Fruit fly (Drosophila melanogaster) whole organism, embryonic: ENCODE results near the gene Hand.

Experiments
- Ada2b ChIP-seq: fragments of 200-800 bp; sonication (Bioruptor generic); IDR thresholded peaks from 2 replicates; pipeline ENCODE4 v1.3.6; 2022; ENCODE audit warnings: missing biosample characterization, missing genetic modification characterization
- Awh ChIP-seq: fragments of 200-800 bp; sonication (Bioruptor generic); IDR thresholded peaks from 2 replicates; pipeline ENCODE4, ENCODE4 v1.3.6; 2022; ENCODE audit warnings: missing biosample characterization, missing genetic modification characterization
- Bdp1 ChIP-seq: fragments of 200-800 bp; sonication (Bioruptor generic); optimal IDR thresholded peaks from 3 replicates; lab custom pipeline; 2016; ENCODE audit warnings: missing biosample characterization, missing genetic modification characterization
- BtbVII ChIP-seq: fragments of 200-800 bp; sonication (Bioruptor generic); optimal IDR thresholded peaks from 3 replicates; lab custom pipeline; 2017; ENCODE audit warnings: missing biosample characterization, mild to moderate bottlenecking, missing genetic modification characterization
- CG10267 ChIP-seq: fragments of 200-800 bp; sonication (Bioruptor generic); optimal IDR thresholded peaks from 2 replicates; lab custom pipeline; 2018; ENCODE audit warnings: missing biosample characterization, mild to moderate bottlenecking, missing genetic modification characterization, moderate library complexity
- CG11398 ChIP-seq: fragments of 200-800 bp; sonication (Bioruptor generic); optimal IDR thresholded peaks from 2 replicates; lab custom pipeline; 2016; ENCODE audit warnings: missing biosample characterization, missing genetic modification characterization
- CG12071 ChIP-seq: fragments of 200-800 bp; sonication (Bioruptor generic); optimal IDR thresholded peaks from 3 replicates; lab custom pipeline; 2018; ENCODE audit warnings: missing biosample characterization, mild to moderate bottlenecking, missing genetic modification characterization
- CG13775 ChIP-seq: fragments of 200-800 bp; sonication (Bioruptor generic); optimal IDR thresholded peaks from 3 replicates; lab custom pipeline; 2017; ENCODE audit warnings: missing biosample characterization, mild to moderate bottlenecking, missing genetic modification characterization
- CG14014 ChIP-seq: fragments of 200-800 bp; sonication (Bioruptor generic); IDR thresholded peaks from 2 replicates; pipeline ENCODE4 v1.3.6; 2022; ENCODE audit warnings: missing biosample characterization, missing genetic modification characterization
- CG15073 ChIP-seq: fragments of 200-800 bp; sonication (Bioruptor generic); optimal IDR thresholded peaks from 2 replicates; lab custom pipeline; 2016; ENCODE audit warnings: missing biosample characterization, missing genetic modification characterization
- CG15696 ChIP-seq: fragments of 200-800 bp; sonication (Bioruptor generic); optimal IDR thresholded peaks from 2 replicates; lab custom pipeline; 2019; ENCODE audit warnings: missing biosample characterization, mild to moderate bottlenecking, missing genetic modification characterization, moderate library complexity
- CG17385 ChIP-seq: fragments of 200-800 bp; sonication (Bioruptor generic); optimal IDR thresholded peaks from 3 replicates; lab custom pipeline; 2018; ENCODE audit warnings: missing biosample characterization, mild to moderate bottlenecking, missing genetic modification characterization
- CG17568 ChIP-seq: fragments of 200-800 bp; sonication (Bioruptor generic); optimal IDR thresholded peaks from 2 replicates; lab custom pipeline; 2018; ENCODE audit warnings: missing biosample characterization, mild to moderate bottlenecking, missing genetic modification characterization, moderate library complexity
- CG18619 ChIP-seq: fragments of 200-800 bp; sonication (Bioruptor generic); optimal IDR thresholded peaks from 3 replicates; lab custom pipeline; 2017; ENCODE audit warnings: missing biosample characterization, mild to moderate bottlenecking, missing genetic modification characterization
- CG2120 ChIP-seq: fragments of 200-800 bp; sonication (Bioruptor generic); optimal IDR thresholded peaks from 3 replicates; lab custom pipeline; 2016; ENCODE audit warnings: missing biosample characterization, missing genetic modification characterization
- CG2875 ChIP-seq: fragments of 200-800 bp; sonication (Bioruptor generic); optimal IDR thresholded peaks from 2 replicates; lab custom pipeline; 2017; ENCODE audit warnings: missing biosample characterization, mild to moderate bottlenecking, missing genetic modification characterization, missing genetic modification reagents
- CG30431 ChIP-seq: fragments of 200-800 bp; sonication (Bioruptor generic); optimal IDR thresholded peaks from 2 replicates; lab custom pipeline; 2017; ENCODE audit warnings: missing biosample characterization, missing genetic modification characterization
- CG31365 ChIP-seq: fragments of 200-800 bp; sonication (Bioruptor generic); optimal IDR thresholded peaks from 2 replicates; lab custom pipeline; 2018; ENCODE audit warnings: missing biosample characterization, mild to moderate bottlenecking, missing genetic modification characterization
- CG31441 ChIP-seq: fragments of 200-800 bp; sonication (Bioruptor generic); IDR thresholded peaks from 2 replicates; pipeline ENCODE4 v1.3.6; 2022; ENCODE audit warnings: missing biosample characterization, missing genetic modification characterization
- CG3995 ChIP-seq: fragments of 200-800 bp; sonication (Bioruptor generic); optimal IDR thresholded peaks from 3 replicates; lab custom pipeline; 2016; ENCODE audit warnings: missing biosample characterization, missing genetic modification characterization
- CG4282 ChIP-seq: fragments of 200-800 bp; sonication (Bioruptor generic); optimal IDR thresholded peaks from 2 replicates; lab custom pipeline; 2016; ENCODE audit warnings: missing biosample characterization, missing genetic modification characterization
- CG7271 ChIP-seq: fragments of 200-800 bp; sonication (Bioruptor generic); optimal IDR thresholded peaks from 2 replicates; lab custom pipeline; 2018; ENCODE audit warnings: missing biosample characterization, mild to moderate bottlenecking, missing genetic modification characterization, moderate library complexity
- CTCF ChIP-seq: fragments of 200-800 bp; sonication (Bioruptor generic); optimal IDR thresholded peaks from 2 replicates; lab custom pipeline; 2017; ENCODE audit warnings: missing biosample characterization, mild to moderate bottlenecking, missing genetic modification characterization, moderate library complexity
- D19A ChIP-seq: fragments of 200-800 bp; optimal IDR thresholded peaks from 3 replicates; lab custom pipeline; 2019; ENCODE audit warnings: missing biosample characterization, mild to moderate bottlenecking, missing genetic modification characterization, moderate library complexity
- Dip3 ChIP-seq: fragments of 200-800 bp; sonication (Bioruptor generic); optimal IDR thresholded peaks from 3 replicates; lab custom pipeline; 2016; ENCODE audit warnings: missing biosample characterization, missing genetic modification characterization
- Dll ChIP-seq: fragments of 200-800 bp; sonication (Bioruptor generic); IDR thresholded peaks from 4 replicates; pipeline ENCODE4 v1.3.6; 2022; ENCODE audit warnings: missing biosample characterization, missing genetic modification characterization; ENCODE audit not compliant: partially characterized antibody
- E2f2 ChIP-seq: fragments of 200-800 bp; sonication (Bioruptor generic); IDR thresholded peaks from 2 replicates; pipeline ENCODE4 v1.3.6; 2022; ENCODE audit warnings: missing biosample characterization, missing genetic modification characterization
- Ets65A ChIP-seq: fragments of 200-800 bp; sonication (Bioruptor generic); peaks from one replicate; lab custom pipeline; 2016; ENCODE audit warnings: missing biosample characterization, missing genetic modification characterization
- Fer2 ChIP-seq: fragments of 200-800 bp; sonication (Bioruptor generic); optimal IDR thresholded peaks from 2 replicates; lab custom pipeline; 2018; ENCODE audit warnings: missing biosample characterization, mild to moderate bottlenecking, missing genetic modification characterization, moderate library complexity
- HHEX ChIP-seq: fragments of 200-800 bp; sonication (Bioruptor generic); optimal IDR thresholded peaks from 3 replicates; lab custom pipeline; 2017; ENCODE audit warnings: missing biosample characterization, mild to moderate bottlenecking, missing genetic modification characterization, missing genetic modification reagents
- HLH3B ChIP-seq: fragments of 200-800 bp; sonication (Bioruptor generic); IDR thresholded peaks from 2 replicates; pipeline ENCODE4 v1.3.6; 2022; ENCODE audit warnings: missing biosample characterization, missing genetic modification characterization
- Lim3 ChIP-seq: fragments of 200-800 bp; sonication (Bioruptor generic); IDR thresholded peaks from 2 replicates; pipeline ENCODE4 v1.3.6; 2022; ENCODE audit warnings: missing biosample characterization, missing genetic modification characterization
- Mad ChIP-seq: fragments of 200-800 bp; sonication (Bioruptor generic); optimal IDR thresholded peaks from 2 replicates; lab custom pipeline; 2016; ENCODE audit warnings: missing biosample characterization, missing genetic modification characterization
- Pdp1 ChIP-seq, 2 experiments: fragments of 200-800 bp; sonication (Bioruptor generic); optimal IDR thresholded peaks; 3 replicates each; lab custom pipeline; 2016; ENCODE audit warnings: missing biosample characterization in 2 of 2, missing genetic modification characterization in 2 of 2, mild to moderate bottlenecking in 1 of 2, moderate library complexity in 1 of 2
- Ravus ChIP-seq: fragments of 200-800 bp; sonication (Bioruptor generic); IDR thresholded peaks from 2 replicates; pipeline ENCODE4 v1.3.6; 2022; ENCODE audit warnings: missing biosample characterization, missing genetic modification characterization
- Spps ChIP-seq: fragments of 200-800 bp; sonication (Bioruptor generic); optimal IDR thresholded peaks from 2 replicates; lab custom pipeline; 2018; ENCODE audit warnings: missing biosample characterization, mild to moderate bottlenecking, missing genetic modification characterization
- amos ChIP-seq: fragments of 200-800 bp; sonication (Bioruptor generic); IDR thresholded peaks from 2 replicates; pipeline ENCODE4 v1.3.6; 2022; ENCODE audit warnings: missing biosample characterization, missing genetic modification characterization; ENCODE audit not compliant: partially characterized antibody
- bcd ChIP-seq: fragments of 200-800 bp; sonication (Bioruptor generic); optimal IDR thresholded peaks from 2 replicates; lab custom pipeline; 2017; ENCODE audit warnings: missing biosample characterization, mild to moderate bottlenecking, missing genetic modification characterization
- chn ChIP-seq: fragments of 200-800 bp; sonication (Bioruptor generic); optimal IDR thresholded peaks from 2 replicates; lab custom pipeline; 2016; ENCODE audit warnings: missing biosample characterization, missing genetic modification characterization
- cwo ChIP-seq: fragments of 200-800 bp; sonication (Bioruptor generic); optimal IDR thresholded peaks from 3 replicates; lab custom pipeline; 2017; ENCODE audit warnings: missing biosample characterization, missing genetic modification characterization, mild to moderate bottlenecking, moderate library complexity, missing genetic modification reagents
- dpn ChIP-seq, 2 experiments: fragments of 200-800 bp; sonication (Bioruptor generic); optimal IDR thresholded peaks; 3 replicates each; lab custom pipeline; 2016; ENCODE audit warnings: missing biosample characterization in 2 of 2, missing genetic modification characterization in 2 of 2
- ems ChIP-seq: fragments of 200-800 bp; sonication (Bioruptor generic); optimal IDR thresholded peaks from 3 replicates; lab custom pipeline; 2016; ENCODE audit warnings: missing biosample characterization, missing genetic modification characterization
- eyg ChIP-seq: fragments of 200-800 bp; sonication (Bioruptor generic); optimal IDR thresholded peaks from 3 replicates; lab custom pipeline; 2016; ENCODE audit warnings: missing biosample characterization, missing genetic modification characterization
- fru ChIP-seq: fragments of >200 bp; optimal IDR thresholded peaks from 2 replicates; lab custom pipeline; 2017
- grau ChIP-seq: fragments of 200-800 bp; optimal IDR thresholded peaks from 3 replicates; lab custom pipeline; 2019; ENCODE audit warnings: missing biosample characterization, mild to moderate bottlenecking, missing genetic modification characterization, moderate library complexity
- lbe ChIP-seq: fragments of 200-800 bp; sonication (Bioruptor generic); optimal IDR thresholded peaks from 2 replicates; lab custom pipeline; 2016; ENCODE audit warnings: missing biosample characterization, mild to moderate bottlenecking, missing genetic modification characterization
- odd ChIP-seq: fragments of 200-800 bp; sonication (Bioruptor generic); optimal IDR thresholded peaks from 2 replicates; lab custom pipeline; 2017; ENCODE audit warnings: missing biosample characterization, mild to moderate bottlenecking, missing genetic modification characterization
- pita ChIP-seq: fragments of 200-800 bp; sonication (Bioruptor generic); optimal IDR thresholded peaks from 2 replicates; lab custom pipeline; 2017; ENCODE audit warnings: missing biosample characterization, mild to moderate bottlenecking, missing genetic modification characterization
- sens ChIP-seq: fragments of 200-800 bp; sonication (Bioruptor generic); peaks from one replicate; lab custom pipeline; 2016; ENCODE audit warnings: missing biosample characterization, missing genetic modification characterization
- tap ChIP-seq: fragments of 200-800 bp; optimal IDR thresholded peaks from 3 replicates; lab custom pipeline; 2019; ENCODE audit warnings: missing biosample characterization, mild to moderate bottlenecking, missing genetic modification characterization, moderate library complexity
- tna ChIP-seq: fragments of 200-800 bp; sonication (Bioruptor generic); IDR thresholded peaks from 2 replicates; pipeline ENCODE4 v1.3.6; 2022; ENCODE audit warnings: missing biosample characterization, missing genetic modification characterization; ENCODE audit not compliant: partially characterized antibody
- ttk ChIP-seq: fragments of 200-800 bp; sonication (Bioruptor generic); IDR thresholded peaks from 2 replicates; pipeline ENCODE4 v2.1.2; 2022; ENCODE audit warnings: missing biosample characterization, missing genetic modification characterization
- wor ChIP-seq: fragments of 200-800 bp; sonication (Bioruptor generic); IDR thresholded peaks from 2 replicates; pipeline ENCODE4 v1.3.6; 2022; ENCODE audit warnings: missing biosample characterization, missing genetic modification characterization

Hand gene

DNA sequence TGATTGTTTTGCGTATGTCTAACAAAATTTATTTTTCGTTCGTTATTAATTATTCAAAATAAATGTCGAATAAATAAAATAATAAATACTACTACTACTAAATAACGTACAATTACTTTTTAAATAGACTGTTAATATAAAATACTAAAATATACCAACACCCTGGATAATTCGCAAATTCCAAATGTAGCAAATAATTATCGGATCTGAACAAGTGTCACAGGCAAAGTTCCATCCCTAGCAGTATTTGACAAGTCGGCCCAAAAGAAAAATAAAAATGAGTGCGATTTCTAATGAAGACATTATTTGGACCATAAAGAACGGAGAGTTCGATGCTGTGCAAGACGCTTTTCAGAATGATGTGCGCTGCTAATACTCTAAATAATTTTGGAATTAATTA lies 46.2 kb upstream of the Hand start, which contains the start of gene CG31715 (continued):
- no peak for TF ChIP-seq cwo
- no peak for TF ChIP-seq CG30431 (GFP tag; lab: Kevin White, UChicago)
- TF ChIP-seq Spps (tag; lab: Kevin White, UChicago), result no peak
- TF ChIP-seq grau, result peak; percentile 38
- no peak for TF ChIP-seq CG11398 (GFP tag; lab: Kevin White, UChicago)
- TF ChIP-seq CG7271 (tag; lab: Kevin White, UChicago), result no peak
- no peak for TF ChIP-seq ttk (GFP tag; lab: Robert Waterston, UW)
- no peak for TF ChIP-seq Ada2b (GFP tag; lab: Robert Waterston, UW)
- no peak for TF ChIP-seq wor (GFP tag; lab: Robert Waterston, UW)
- no peak for TF ChIP-seq Bdp1 (GFP tag; lab: Kevin White, UChicago)
- TF ChIP-seq bcd, result no peak
- peak; percentile 37; the same call in 1 of the 2 replicates for TF ChIP-seq E2f2 (GFP tag; lab: Robert Waterston, UW)
- peak; percentile 77 for TF ChIP-seq sens (GFP tag; lab: Kevin White, UChicago)
- TF ChIP-seq CG4282 (GFP tag; lab: Kevin White, UChicago), result no peak
- peak; percentile 64 for TF ChIP-seq Dll (GFP tag; lab: Robert Waterston, UW)
- TF ChIP-seq Fer2 (tag; lab: Kevin White, UChicago), result no peak
- TF ChIP-seq Dip3 (GFP tag; lab: Kevin White, UChicago), result no peak
- peak; percentile 44 for TF ChIP-seq lbe (GFP tag; lab: Kevin White, UChicago)
- TF ChIP-seq chn (GFP tag; lab: Kevin White, UChicago), result no peak
- no peak for TF ChIP-seq CG15696
- peak; percentile 23 for TF ChIP-seq CG2120 (GFP tag; lab: Kevin White, UChicago)
- no peak for TF ChIP-seq CTCF (GFP tag; lab: Kevin White, UChicago)
- peak; percentile 51 for TF ChIP-seq Ets65A (GFP tag; lab: Kevin White, UChicago)
- TF ChIP-seq ems (GFP tag; lab: Kevin White, UChicago), result no peak
- TF ChIP-seq Pdp1 (GFP tag; optimal IDR thresholded peaks at IDR 0.05; lab: Kevin White, UChicago), result no peak
- TF ChIP-seq odd (GFP tag; lab: Kevin White, UChicago), result no peak
- TF ChIP-seq Awh (GFP tag; lab: Robert Waterston, UW), result no peak
- peak; percentile 8 for TF ChIP-seq D19A (tag; lab: Kevin White, UChicago)
- TF ChIP-seq Mad (GFP tag; lab: Kevin White, UChicago), result no peak
- TF ChIP-seq CG15073, result no peak
- TF ChIP-seq pita (GFP tag; lab: Kevin White, UChicago), result no peak
- TF ChIP-seq HLH3B (GFP tag; lab: Robert Waterston, UW), result no peak
- no peak for TF ChIP-seq fru (lab: Kevin White, UChicago)
- no peak for TF ChIP-seq HHEX (GFP tag; lab: Kevin White, UChicago)
- TF ChIP-seq Ravus (GFP tag; lab: Robert Waterston, UW), result no peak
- TF ChIP-seq CG3995 (GFP tag; lab: Kevin White, UChicago), result peak; percentile 23
- TF ChIP-seq CG17568 (GFP tag; lab: Kevin White, UChicago), result no peak
- TF ChIP-seq CG12071 (GFP tag; lab: Kevin White, UChicago), result no peak
- TF ChIP-seq CG2875 (GFP tag; lab: Kevin White, UChicago), result no peak
- no peak for TF ChIP-seq CG14014 (GFP tag; lab: Robert Waterston, UW)
- TF ChIP-seq dpn (GFP tag; optimal IDR thresholded peaks at IDR 0.05; lab: Kevin White, UChicago), result peak in 1 of 2 experiments; percentile 41
- no peak for TF ChIP-seq CG17385 (GFP tag; lab: Kevin White, UChicago)
- no peak for TF ChIP-seq tap (tag; lab: Kevin White, UChicago)
- TF ChIP-seq CG31365, result no peak
- peak; percentile 60; the same call in 1 of the 2 replicates for TF ChIP-seq amos (GFP tag; lab: Robert Waterston, UW)
- no peak for TF ChIP-seq CG18619 (GFP tag; lab: Kevin White, UChicago)
- peak; percentile 14 for TF ChIP-seq CG10267 (tag; lab: Kevin White, UChicago)
- no peak for TF ChIP-seq CG13775 (GFP tag; lab: Kevin White, UChicago)
- TF ChIP-seq CG31441 (GFP tag; lab: Robert Waterston, UW), result peak; percentile 16; the same call in 1 of the 2 replicates
- no peak for TF ChIP-seq Lim3 (GFP tag; lab: Robert Waterston, UW)
- TF ChIP-seq tna (GFP tag; lab: Robert Waterston, UW), result no peak; the same call in 1 of the 2 replicates
- no peak for TF ChIP-seq BtbVII (GFP tag; lab: Kevin White, UChicago)
- no peak for TF ChIP-seq eyg (GFP tag; lab: Kevin White, UChicago)
